Worm (Caenorhabditis elegans) whole organism, late embryonic: ENCODE data around the gene Y50E8A.11.

Source experiments
- C38D4.7 ChIP-seq: fragments of 200-800 bp; sonication (Bioruptor generic); optimal IDR thresholded peaks from 2 replicates; lab custom pipeline; 2018; ENCODE audit warnings: mild to moderate bottlenecking, missing genetic modification characterization, moderate library complexity, missing compliant biosample characterization
- Y22D7AL.16 ChIP-seq: sonication (generic microtip); optimal IDR thresholded peaks from 2 replicates; lab custom pipeline; 2016; ENCODE audit warnings: missing genetic modification characterization, missing compliant biosample characterization
- ceh-2 ChIP-seq: sonication (generic microtip); optimal IDR thresholded peaks from 2 replicates; lab custom pipeline; 2016; ENCODE audit warnings: missing genotype, missing genetic modification characterization, missing compliant biosample characterization
- ceh-30 ChIP-seq: fragments of 150-350 bp; optimal IDR thresholded peaks from 2 replicates; lab custom pipeline; 2014; ENCODE audit warnings: missing biosample characterization, missing genetic modification characterization
- ceh-31 ChIP-seq: sonication (generic microtip); optimal IDR thresholded peaks from 2 replicates; lab custom pipeline; 2016; ENCODE audit warnings: missing genetic modification characterization, missing compliant biosample characterization
- ceh-34 ChIP-seq: sonication (generic microtip); optimal IDR thresholded peaks from 2 replicates; lab custom pipeline; 2016; ENCODE audit warnings: mild to moderate bottlenecking, missing genetic modification characterization, missing compliant biosample characterization
- ceh-45 ChIP-seq: fragments of 200-800 bp; sonication (Bioruptor generic); IDR thresholded peaks from 2 replicates; pipeline ENCODE4 v1.3.6; 2022; ENCODE audit warnings: missing genetic modification reagents, missing genetic modification characterization, missing compliant biosample characterization
- ceh-48 ChIP-seq: sonication (generic microtip); optimal IDR thresholded peaks from 2 replicates; lab custom pipeline; 2016; ENCODE audit warnings: missing genetic modification characterization, inconsistent platforms, missing compliant biosample characterization
- ceh-6 ChIP-seq: fragments of 200-800 bp; sonication (Bioruptor generic); optimal IDR thresholded peaks from 2 replicates; lab custom pipeline; 2018; ENCODE audit warnings: mild to moderate bottlenecking, missing genetic modification characterization, missing compliant biosample characterization
- dmd-4 ChIP-seq: sonication (generic microtip); optimal IDR thresholded peaks from 2 replicates; lab custom pipeline; 2016; ENCODE audit warnings: borderline replicate concordance, missing genetic modification characterization, missing compliant biosample characterization
- elt-2 ChIP-seq: sonication (generic microtip); optimal IDR thresholded peaks from 2 replicates; lab custom pipeline; 2016; ENCODE audit warnings: missing genetic modification reagents, missing genetic modification characterization, missing compliant biosample characterization
- elt-4 ChIP-seq: sonication (generic microtip); optimal IDR thresholded peaks from 2 replicates; lab custom pipeline; 2016; ENCODE audit warnings: missing genetic modification characterization, missing compliant biosample characterization
- eyg-1 ChIP-seq: sonication (generic microtip); optimal IDR thresholded peaks from 2 replicates; lab custom pipeline; 2016; ENCODE audit warnings: missing genotype, missing genetic modification characterization, missing compliant biosample characterization
- gmeb-2 ChIP-seq: sonication (generic microtip); optimal IDR thresholded peaks from 2 replicates; lab custom pipeline; 2016; ENCODE audit warnings: missing genetic modification characterization, inconsistent platforms, missing compliant biosample characterization
- hlh-15 ChIP-seq: sonication (generic microtip); optimal IDR thresholded peaks from 2 replicates; lab custom pipeline; 2016; ENCODE audit warnings: missing genetic modification characterization, missing compliant biosample characterization
- hlh-30 ChIP-seq: sonication (generic microtip); optimal IDR thresholded peaks from 2 replicates; lab custom pipeline; 2017; ENCODE audit warnings: antibody characterized with exemption, missing genetic modification characterization, missing compliant biosample characterization; ENCODE audit not compliant: insufficient read depth
- hlh-6 ChIP-seq: sonication (generic microtip); optimal IDR thresholded peaks from 2 replicates; lab custom pipeline; 2016; ENCODE audit warnings: missing genotype, missing genetic modification characterization, missing compliant biosample characterization
- hlh-8 ChIP-seq: sonication (generic microtip); optimal IDR thresholded peaks from 2 replicates; lab custom pipeline; 2016; ENCODE audit warnings: missing genotype, missing genetic modification characterization, missing compliant biosample characterization
- lin-11 ChIP-seq: fragments of 200-800 bp; sonication (Bioruptor generic); optimal IDR thresholded peaks from 2 replicates; lab custom pipeline; 2018; ENCODE audit warnings: mild to moderate bottlenecking, missing genetic modification characterization, missing compliant biosample characterization
- nfya-1 ChIP-seq: sonication (generic microtip); optimal IDR thresholded peaks from 2 replicates; lab custom pipeline; 2017; ENCODE audit warnings: missing genetic modification characterization, mild to moderate bottlenecking, missing compliant biosample characterization, antibody characterized with exemption, moderate library complexity
- odd-2 ChIP-seq: sonication (generic microtip); optimal IDR thresholded peaks from 2 replicates; lab custom pipeline; 2017; ENCODE audit warnings: antibody characterized with exemption, mild to moderate bottlenecking, missing genetic modification characterization, missing compliant biosample characterization
- pag-3 ChIP-seq: sonication (generic microtip); optimal IDR thresholded peaks from 2 replicates; lab custom pipeline; 2016; ENCODE audit warnings: missing compliant biosample characterization, missing genetic modification characterization, borderline replicate concordance
- pat-9 ChIP-seq: fragments of 200-800 bp; sonication (Bioruptor generic); optimal IDR thresholded peaks from 2 replicates; lab custom pipeline; 2018; ENCODE audit warnings: mild to moderate bottlenecking, missing genetic modification characterization, moderate library complexity, missing compliant biosample characterization
- pha-2 ChIP-seq: sonication (generic microtip); optimal IDR thresholded peaks from 2 replicates; lab custom pipeline; 2017; ENCODE audit warnings: mild to moderate bottlenecking, missing genetic modification characterization, missing compliant biosample characterization
- pha-4 ChIP-seq: fragments of 150-350 bp; optimal IDR thresholded peaks from 2 replicates; lab custom pipeline; 2018; ENCODE audit warnings: missing biosample characterization, missing genetic modification reagents, missing genetic modification characterization
- pqm-1 ChIP-seq: sonication (generic microtip); optimal IDR thresholded peaks from 2 replicates; lab custom pipeline; 2016; ENCODE audit warnings: missing genetic modification characterization, missing compliant biosample characterization
- ref-2 ChIP-seq: sonication (generic microtip); optimal IDR thresholded peaks from 2 replicates; lab custom pipeline; 2016; ENCODE audit warnings: missing genetic modification characterization, missing compliant biosample characterization
- rnt-1 ChIP-seq: sonication (generic microtip); optimal IDR thresholded peaks from 2 replicates; lab custom pipeline; 2016; ENCODE audit warnings: missing genetic modification characterization, missing compliant biosample characterization
- tbx-2 ChIP-seq: sonication (generic microtip); optimal IDR thresholded peaks from 2 replicates; lab custom pipeline; 2016; ENCODE audit warnings: missing genetic modification characterization, missing compliant biosample characterization
- ttx-3 ChIP-seq: sonication (generic microtip); optimal IDR thresholded peaks from 2 replicates; lab custom pipeline; 2016; ENCODE audit warnings: missing genetic modification reagents, missing genetic modification characterization, missing compliant biosample characterization
- unc-42 ChIP-seq: sonication (generic microtip); optimal IDR thresholded peaks from 2 replicates; lab custom pipeline; 2016; ENCODE audit warnings: missing genotype, missing genetic modification characterization, missing compliant biosample characterization
- unc-55 ChIP-seq: sonication (generic microtip); optimal IDR thresholded peaks from 2 replicates; lab custom pipeline; 2017; ENCODE audit warnings: missing biosample characterization, missing genetic modification reagents, missing genetic modification characterization
- unc-86 ChIP-seq: sonication (generic microtip); optimal IDR thresholded peaks from 2 replicates; lab custom pipeline; 2016; ENCODE audit warnings: missing genetic modification characterization, missing compliant biosample characterization

Gene Y50E8A.11

ce11 chrV:14830267-14831175 is 49.3 kb downstream of the Y50E8A.11 start:
- TF ChIP-seq elt-2 (tag; lab: Kevin White, UChicago) (peak; percentile 86), elt-4 (tag; lab: Kevin White, UChicago) (no peak), hlh-30 (tag; lab: Kevin White, UChicago) (no peak), lin-11 (tag; lab: Kevin White, UChicago) (no peak), pag-3 (tag; lab: Kevin White, UChicago) (no peak), tbx-2 (tag; lab: Kevin White, UChicago) (peak; percentile 27), odd-2 (tag; lab: Kevin White, UChicago) (no peak), eyg-1 (tag; lab: Kevin White, UChicago) (no peak), pqm-1 (tag; lab: Kevin White, UChicago) (no peak), ceh-31 (peak; percentile 10), ceh-48 (tag; lab: Kevin White, UChicago) (no peak), ceh-45 (no peak), Y22D7AL.16 (tag; lab: Kevin White, UChicago) (no peak), ceh-6 (GFP tag; lab: Kevin White, UChicago) (no peak), ceh-2 (no peak), pha-2 (tag; lab: Kevin White, UChicago) (no peak), C38D4.7 (no peak), unc-42 (no peak), hlh-6 (tag; lab: Kevin White, UChicago) (no peak), nfya-1 (tag; lab: Kevin White, UChicago) (no peak), rnt-1 (tag; lab: Kevin White, UChicago) (no peak), gmeb-2 (no peak), hlh-15 (tag; lab: Kevin White, UChicago) (no peak), ceh-34 (tag; lab: Kevin White, UChicago) (peak; percentile 6), ref-2 (tag; lab: Kevin White, UChicago) (peak; percentile 28), hlh-8 (no peak), pha-4 (tag; lab: Kevin White, UChicago) (no peak), ttx-3 (tag; lab: Kevin White, UChicago) (no peak), unc-86 (tag; lab: Kevin White, UChicago) (no peak)

DNA sequence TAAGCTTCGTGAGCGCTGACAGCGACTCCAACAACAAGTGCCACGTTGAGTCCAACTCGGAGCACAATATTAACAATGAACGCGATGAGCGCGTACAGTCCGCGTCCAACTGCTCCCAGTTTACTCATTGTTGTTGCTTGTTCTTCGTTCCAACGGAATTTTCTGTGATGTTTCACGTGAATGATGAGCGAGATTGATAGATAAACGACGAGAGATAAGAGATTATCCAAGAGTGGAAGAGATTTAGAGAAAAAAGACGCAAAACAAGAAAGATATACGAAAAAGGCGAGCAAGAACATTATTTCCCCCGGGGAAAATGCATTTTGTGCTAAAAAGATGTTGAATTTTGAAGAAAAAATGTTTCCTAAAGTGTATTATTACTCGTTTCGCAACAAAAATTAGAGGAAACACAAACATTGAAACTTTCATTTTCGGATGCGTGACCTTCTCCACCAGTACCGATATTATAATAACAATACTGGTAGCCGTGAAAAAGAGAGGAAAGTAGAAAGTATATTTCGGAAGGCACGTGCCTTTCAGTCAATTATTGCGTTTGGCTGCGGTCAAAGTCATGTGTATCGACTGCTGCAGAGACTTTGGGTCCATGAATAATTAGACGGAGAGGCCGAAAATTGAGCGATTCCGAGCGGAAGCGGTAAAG is 50.4 kb downstream of the Y50E8A.11 start:
- TF ChIP-seq pat-9 (no peak), dmd-4 (tag; lab: Kevin White, UChicago) (no peak), ceh-30 (tag; lab: Kevin White, UChicago) (no peak), hlh-30 (tag; lab: Kevin White, UChicago) (peak; percentile 62), unc-55 (peak; percentile 45)
